Worm (Caenorhabditis elegans): Measurements from ENCODE around the gene F18E9.7.

- TF ChIP-seq nhr-12 (tag; optimal IDR thresholded peaks at IDR 0.05) (no peak), flh-1 (GFP tag; optimal IDR thresholded peaks at IDR 0.05) (no peak), unc-62 (GFP tag; optimal IDR thresholded peaks at IDR 0.05) (no peak), ces-1 (GFP tag; optimal IDR thresholded peaks at IDR 0.05) (no peak), nhr-237 (tag; optimal IDR thresholded peaks at IDR 0.05) (no peak), M03D4.4 (tag; optimal IDR thresholded peaks at IDR 0.05) (peak; percentile 5), nhr-28 (tag; optimal IDR thresholded peaks at IDR 0.05) (no peak)
Measured at ce11 chrX:8623840-8624591, 26.5 kb upstream of the F18E9.7 start.

All from whole organism, mixed stage, embryonic.